Worm (Caenorhabditis elegans) whole organism, L2 larva: ENCODE measurements around the gene C45G9.2.

ENCODE experiments used
- Y55F3AM.14 ChIP-seq: fragments of 200-800 bp; sonication (Bioruptor generic); optimal IDR thresholded peaks from 2 replicates; lab custom pipeline; 2018; ENCODE audit warnings: mild to moderate bottlenecking, missing genetic modification characterization, missing compliant biosample characterization
- ama-1 ChIP-seq: fragments of 150-350 bp; optimal IDR thresholded peaks from 2 replicates; lab custom pipeline; 2018; ENCODE audit warnings: inconsistent platforms

DNA sequence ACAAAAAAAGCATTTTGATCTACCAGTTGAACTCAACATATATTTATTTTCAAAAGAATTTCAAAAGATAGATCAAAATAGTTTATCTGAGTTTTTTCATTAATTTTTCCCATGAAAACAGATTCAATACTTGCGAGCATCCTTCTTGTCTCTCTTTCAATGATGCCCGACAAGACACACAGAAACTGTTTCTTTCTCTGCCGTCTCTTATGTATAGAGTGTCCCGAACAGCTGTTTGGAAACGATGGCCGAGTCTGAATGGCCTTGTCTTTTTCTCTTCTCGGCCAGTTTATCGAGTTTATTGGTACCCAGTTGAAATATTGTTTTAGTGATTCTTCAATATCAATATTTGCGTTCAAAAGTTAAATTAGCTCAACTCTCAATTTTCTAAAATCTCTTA, 39.9 kb downstream of the C45G9.2 start:
- TF ChIP-seq Y55F3AM.14 (GFP tag; lab: Kevin White, UChicago) (no peak), ama-1 (no peak)
